Worm (Caenorhabditis elegans) whole organism, L1 larva: ENCODE data around the gene T03F7.5.

Experiments
- C04F5.9 ChIP-seq: sonication (generic microtip); optimal IDR thresholded peaks from 2 replicates; lab custom pipeline; 2016; ENCODE audit warnings: missing genetic modification characterization, missing compliant biosample characterization
- alr-1 ChIP-seq: fragments of 200-800 bp; sonication (Bioruptor generic); optimal IDR thresholded peaks from 2 replicates; lab custom pipeline; 2018; ENCODE audit warnings: borderline replicate concordance, mild to moderate bottlenecking, missing genetic modification characterization, missing compliant biosample characterization
- aly-2 ChIP-seq: fragments of 150-350 bp; optimal IDR thresholded peaks from 2 replicates; lab custom pipeline; 2014; ENCODE audit warnings: missing biosample characterization, missing genetic modification characterization
- ceh-8 ChIP-seq: fragments of 200-800 bp; sonication (Bioruptor generic); optimal IDR thresholded peaks from 2 replicates; lab custom pipeline; 2018; ENCODE audit warnings: mild to moderate bottlenecking, missing genetic modification characterization, moderate library complexity, missing compliant biosample characterization
- jun-1 ChIP-seq: fragments of 150-350 bp; optimal IDR thresholded peaks from 2 replicates; lab custom pipeline; 2014; ENCODE audit warnings: missing biosample characterization, missing genetic modification reagents, missing genetic modification characterization
- mdl-1 ChIP-seq, 2 experiments: fragments of 150-350 bp; optimal IDR thresholded peaks; 2 replicates each; lab custom pipeline; 2014 to 2017; ENCODE audit warnings: missing biosample characterization in 2 of 2, missing genetic modification characterization in 2 of 2, inconsistent platforms in 1 of 2
- nhr-77 ChIP-seq: fragments of 150-350 bp; optimal IDR thresholded peaks from 2 replicates; lab custom pipeline; 2014; ENCODE audit warnings: missing biosample characterization, missing genetic modification characterization
- vab-15 ChIP-seq: sonication (generic microtip); optimal IDR thresholded peaks from 2 replicates; lab custom pipeline; 2017; ENCODE audit warnings: missing genotype, mild to moderate bottlenecking, missing genetic modification characterization, missing compliant biosample characterization
- zag-1 ChIP-seq: fragments of 150-350 bp; optimal IDR thresholded peaks from 2 replicates; lab custom pipeline; 2014; ENCODE audit warnings: missing biosample characterization, missing genetic modification characterization
- ztf-11 ChIP-seq, 2 experiments: sonication (generic microtip); optimal IDR thresholded peaks; 2 replicates each; lab custom pipeline; 2016 to 2017; ENCODE audit warnings: missing genetic modification characterization in 2 of 2, missing biosample characterization in 1 of 2, missing compliant biosample characterization in 1 of 2
- ztf-4 ChIP-seq: fragments of 150-350 bp; optimal IDR thresholded peaks from 2 replicates; lab custom pipeline; 2014; ENCODE audit warnings: missing biosample characterization, missing genetic modification characterization

DNA sequence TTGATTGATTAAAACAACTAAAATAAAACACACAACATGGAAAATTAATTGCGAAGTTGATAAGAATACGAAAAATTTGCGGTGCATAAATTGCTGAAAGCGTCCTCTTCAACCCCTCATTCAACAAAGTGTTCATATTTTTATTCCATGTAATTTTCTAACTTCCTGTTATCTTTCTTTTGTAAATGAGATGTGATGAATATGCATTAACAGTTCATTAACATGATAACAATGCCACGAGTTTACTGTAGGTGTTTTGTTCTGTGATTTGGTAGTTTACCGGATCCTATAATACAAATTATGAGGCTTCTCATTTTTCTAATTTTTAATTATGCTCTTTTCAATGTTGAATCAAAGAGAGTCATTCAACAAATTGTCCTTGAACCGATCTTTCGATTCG is 30.6 kb upstream of the T03F7.5 start, which contains the start of gene F47G9.6:
- TF ChIP-seq ztf-11 (tag; optimal IDR thresholded peaks at IDR 0.05; lab: Kevin White, UChicago) (no peak), aly-2 (no peak), zag-1 (no peak), vab-15 (tag; lab: Kevin White, UChicago) (no peak), jun-1 (no peak), ceh-8 (GFP tag; lab: Kevin White, UChicago) (no peak), alr-1 (tag; lab: Kevin White, UChicago) (no peak), mdl-1 (tag; optimal IDR thresholded peaks at IDR 0.05; lab: Kevin White, UChicago) (no peak), nhr-77 (tag; lab: Kevin White, UChicago) (no peak), ztf-4 (no peak), C04F5.9 (tag; lab: Kevin White, UChicago) (no peak)
